Worm (Caenorhabditis elegans) whole organism, L3 larva: ENCODE data around the gene idpc-5.

Source experiments
- aly-2 ChIP-seq: fragments of 150-350 bp; optimal IDR thresholded peaks from 2 replicates; lab custom pipeline; 2014; ENCODE audit warnings: missing biosample characterization, missing genetic modification characterization
- ama-1 ChIP-seq: fragments of 150-350 bp; optimal IDR thresholded peaks from 2 replicates; lab custom pipeline; 2018
- ceh-16 ChIP-seq: sonication (generic microtip); optimal IDR thresholded peaks from 2 replicates; lab custom pipeline; 2017; ENCODE audit warnings: missing biosample characterization, missing genetic modification characterization
- lin-39 ChIP-seq: fragments of 150-350 bp; optimal IDR thresholded peaks from 2 replicates; lab custom pipeline; 2018; ENCODE audit warnings: missing biosample characterization, missing genetic modification reagents, missing genetic modification characterization
- nhr-11 ChIP-seq: fragments of 150-350 bp; optimal IDR thresholded peaks from 2 replicates; lab custom pipeline; 2014; ENCODE audit warnings: missing biosample characterization, missing genetic modification characterization
- nhr-28 ChIP-seq: fragments of 150-350 bp; optimal IDR thresholded peaks from 2 replicates; lab custom pipeline; 2014; ENCODE audit warnings: missing biosample characterization, missing genetic modification characterization
- ztf-11 ChIP-seq: fragments of 150-350 bp; optimal IDR thresholded peaks from 2 replicates; lab custom pipeline; 2014; ENCODE audit warnings: missing biosample characterization, missing genetic modification characterization

DNA sequence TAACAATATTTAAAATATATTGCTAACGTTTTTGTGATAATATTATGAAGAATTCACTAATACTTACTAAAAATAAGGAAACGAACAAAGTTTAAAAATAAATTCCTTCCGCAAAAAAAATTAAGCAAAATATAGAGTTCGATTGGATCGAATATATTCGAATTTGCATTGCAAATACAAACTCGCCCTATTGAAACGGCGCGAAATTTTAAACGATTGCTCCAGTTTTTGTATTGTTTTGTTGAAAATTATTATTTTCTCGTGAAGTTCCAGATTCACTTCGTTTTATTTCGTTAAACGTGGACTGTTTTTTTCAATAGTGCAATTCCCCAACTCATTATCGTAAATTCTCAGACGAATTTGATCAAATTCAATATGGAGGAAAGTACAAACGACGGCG, 22.8 kb upstream of the idpc-5 start, which contains the start of the genes atl-1 and hcp-2:
- TF ChIP-seq ztf-11 (no peak), ama-1 (lab: Kevin White, UChicago) (no peak), nhr-11 (tag; lab: Kevin White, UChicago) (no peak), lin-39 (tag; lab: Kevin White, UChicago) (no peak), ceh-16 (no peak), nhr-28 (no peak), aly-2 (tag; lab: Kevin White, UChicago) (no peak)
